Fruit fly (Drosophila melanogaster) whole organism, embryonic: ENCODE results near the gene mRpL55.
A peak's percentile ranks its signal among the peaks of the same experiment; 100 is the strongest.

Experiments
- CG10209 ChIP-seq: fragments of 200-800 bp; sonication (Bioruptor generic); optimal IDR thresholded peaks from 3 replicates; lab custom pipeline; 2017; ENCODE audit warnings: missing biosample characterization, mild to moderate bottlenecking, missing genetic modification characterization, missing genetic modification reagents
- CG10565 ChIP-seq: fragments of 200-800 bp; sonication (Bioruptor generic); optimal IDR thresholded peaks from 3 replicates; lab custom pipeline; 2016; ENCODE audit warnings: missing biosample characterization, mild to moderate bottlenecking, missing genetic modification characterization
- CG10979 ChIP-seq: fragments of 200-800 bp; sonication (Bioruptor generic); optimal IDR thresholded peaks from 2 replicates; lab custom pipeline; 2018; ENCODE audit warnings: missing biosample characterization, mild to moderate bottlenecking, missing genetic modification characterization, moderate library complexity
- CG12659 ChIP-seq: fragments of 200-800 bp; sonication (Bioruptor generic); optimal IDR thresholded peaks from 3 replicates; lab custom pipeline; 2017; ENCODE audit warnings: mild to moderate bottlenecking, missing biosample characterization, missing genetic modification reagents, missing genetic modification characterization
- CG12744 ChIP-seq: fragments of 200-800 bp; sonication (Bioruptor generic); optimal IDR thresholded peaks from 2 replicates; lab custom pipeline; 2016; ENCODE audit warnings: missing biosample characterization, missing genetic modification characterization
- CG12769 ChIP-seq: fragments of 200-800 bp; sonication (Bioruptor generic); optimal IDR thresholded peaks from 2 replicates; lab custom pipeline; 2019; ENCODE audit warnings: missing biosample characterization, mild to moderate bottlenecking, missing genetic modification characterization, moderate library complexity
- CG13287 ChIP-seq: fragments of 200-800 bp; sonication (Bioruptor generic); IDR thresholded peaks from 2 replicates; pipeline ENCODE4 v1.3.6; 2022; ENCODE audit warnings: missing biosample characterization, missing genetic modification characterization; ENCODE audit not compliant: partially characterized antibody
- CG1529 ChIP-seq: fragments of 200-800 bp; sonication (Bioruptor generic); optimal IDR thresholded peaks from 3 replicates; lab custom pipeline; 2018; ENCODE audit warnings: missing biosample characterization, missing genetic modification characterization
- CG2199 ChIP-seq: fragments of 200-800 bp; sonication (Bioruptor generic); IDR thresholded peaks from 3 replicates; pipeline ENCODE4 v1.3.6; 2022; ENCODE audit warnings: missing biosample characterization, missing genetic modification characterization
- CG2712 ChIP-seq: fragments of 200-800 bp; optimal IDR thresholded peaks from 3 replicates; lab custom pipeline; 2019; ENCODE audit warnings: missing biosample characterization, mild to moderate bottlenecking, missing genetic modification characterization, moderate library complexity
- CG3847 ChIP-seq: fragments of 200-800 bp; sonication (Bioruptor generic); IDR thresholded peaks from 2 replicates; pipeline ENCODE4 v1.3.6; 2022; ENCODE audit warnings: missing biosample characterization, missing genetic modification characterization
- CG4360 ChIP-seq: fragments of 200-800 bp; sonication (Bioruptor generic); IDR thresholded peaks from 2 replicates; pipeline ENCODE4 v1.3.6; 2022; ENCODE audit warnings: missing biosample characterization, missing genetic modification characterization
- CG43689 ChIP-seq: fragments of 200-800 bp; sonication (Bioruptor generic); IDR thresholded peaks from 2 replicates; pipeline ENCODE4 v1.3.6; 2022; ENCODE audit warnings: missing biosample characterization, missing genetic modification characterization
- CG7556 ChIP-seq: fragments of 200-800 bp; sonication (Bioruptor generic); optimal IDR thresholded peaks from 2 replicates; lab custom pipeline; 2017; ENCODE audit warnings: missing biosample characterization, mild to moderate bottlenecking, missing genetic modification characterization
- CTCF ChIP-seq: fragments of 200-800 bp; sonication (Bioruptor generic); optimal IDR thresholded peaks from 2 replicates; lab custom pipeline; 2017; ENCODE audit warnings: missing biosample characterization, mild to moderate bottlenecking, missing genetic modification characterization, moderate library complexity
- Dbx ChIP-seq: fragments of 200-800 bp; sonication (Bioruptor generic); IDR thresholded peaks from 3 replicates; pipeline ENCODE4 v1.3.6; 2022; ENCODE audit warnings: missing biosample characterization, missing genetic modification characterization
- Drgx ChIP-seq: fragments of 200-800 bp; sonication (Bioruptor generic); IDR thresholded peaks from 2 replicates; pipeline ENCODE4 v1.3.6; 2022; ENCODE audit warnings: missing biosample characterization, missing genetic modification characterization
- Eip74EF ChIP-seq, 2 experiments: fragments of 200-800 bp in 1 of 2; fragments of >200 bp in 1 of 2; sonication (Bioruptor generic) in 1 of 2; optimal IDR thresholded peaks; 2 replicates each; lab custom pipeline; 2017 to 2019; ENCODE audit warnings: missing biosample characterization in 2 of 2, missing genetic modification characterization in 2 of 2, mild to moderate bottlenecking in 1 of 2, moderate library complexity in 1 of 2
- HLH54F ChIP-seq: fragments of 200-800 bp; sonication (Bioruptor generic); optimal IDR thresholded peaks from 3 replicates; lab custom pipeline; 2016; ENCODE audit warnings: missing biosample characterization, missing genetic modification characterization
- Hr39 ChIP-seq: fragments of >200 bp; optimal IDR thresholded peaks from 2 replicates; lab custom pipeline; 2017
- Hr51 ChIP-seq, 2 experiments: fragments of 200-800 bp; sonication (Bioruptor generic); optimal IDR thresholded peaks; 2 replicates in 1 of 2; 3 replicates in 1 of 2; lab custom pipeline; 2016 to 2018; ENCODE audit warnings: missing biosample characterization in 2 of 2, missing genetic modification characterization in 2 of 2, mild to moderate bottlenecking in 1 of 2, moderate library complexity in 1 of 2
- Kr ChIP-seq: fragments of 200-800 bp; sonication (Bioruptor generic); optimal IDR thresholded peaks from 2 replicates; lab custom pipeline; 2017; ENCODE audit warnings: missing biosample characterization, mild to moderate bottlenecking, missing genetic modification characterization
- Oli ChIP-seq: fragments of 200-800 bp; sonication (Bioruptor generic); optimal IDR thresholded peaks from 2 replicates; lab custom pipeline; 2018; ENCODE audit warnings: missing biosample characterization, mild to moderate bottlenecking, missing genetic modification characterization, moderate library complexity
- Rx ChIP-seq: fragments of 200-800 bp; sonication (Bioruptor generic); IDR thresholded peaks from 2 replicates; pipeline ENCODE4 v1.3.6; 2022; ENCODE audit warnings: missing biosample characterization, missing genetic modification characterization
- Tbp ChIP-seq: fragments of >200 bp; optimal IDR thresholded peaks from 2 replicates; lab custom pipeline; 2018; ENCODE audit warnings: missing biosample characterization, missing genetic modification characterization
- YL-1 ChIP-seq: fragments of 200-800 bp; sonication (Bioruptor generic); optimal IDR thresholded peaks from 3 replicates; lab custom pipeline; 2017; ENCODE audit warnings: missing biosample characterization, mild to moderate bottlenecking, missing genetic modification characterization
- amos ChIP-seq: fragments of 200-800 bp; sonication (Bioruptor generic); IDR thresholded peaks from 2 replicates; pipeline ENCODE4 v1.3.6; 2022; ENCODE audit warnings: missing biosample characterization, missing genetic modification characterization; ENCODE audit not compliant: partially characterized antibody
- chinmo ChIP-seq: fragments of 200-800 bp; sonication (Bioruptor generic); IDR thresholded peaks from 4 replicates; pipeline ENCODE4 v1.3.6; 2022; ENCODE audit warnings: missing biosample characterization, missing genetic modification characterization; ENCODE audit not compliant: partially characterized antibody
- crol ChIP-seq: fragments of 200-800 bp; sonication (Bioruptor generic); IDR thresholded peaks from 2 replicates; pipeline ENCODE4 v1.3.6; 2022; ENCODE audit warnings: missing biosample characterization, missing genetic modification characterization
- ewg ChIP-seq: fragments of 200-800 bp; sonication (Bioruptor generic); optimal IDR thresholded peaks from 3 replicates; lab custom pipeline; 2017; ENCODE audit warnings: mild to moderate bottlenecking, missing biosample characterization, missing genetic modification reagents, missing genetic modification characterization
- fd3F ChIP-seq: fragments of 200-800 bp; sonication (Bioruptor generic); optimal IDR thresholded peaks from 2 replicates; lab custom pipeline; 2018; ENCODE audit warnings: missing biosample characterization, mild to moderate bottlenecking, missing genetic modification characterization, moderate library complexity
- her ChIP-seq: fragments of 200-800 bp; sonication (Bioruptor generic); optimal IDR thresholded peaks from 2 replicates; lab custom pipeline; 2016; ENCODE audit warnings: missing biosample characterization, missing genetic modification characterization
- lab ChIP-seq: fragments of 200-800 bp; sonication (Bioruptor generic); optimal IDR thresholded peaks from 3 replicates; lab custom pipeline; 2017; ENCODE audit warnings: missing biosample characterization, missing genetic modification characterization, mild to moderate bottlenecking, moderate library complexity, missing genetic modification reagents
- lov ChIP-seq, 2 experiments: fragments of 200-800 bp in 1 of 2; fragments of >200 bp in 1 of 2; sonication (Bioruptor generic) in 1 of 2; IDR thresholded peaks in 1 of 2; optimal IDR thresholded peaks in 1 of 2; 2 replicates in 1 of 2; 3 replicates in 1 of 2; pipeline versions ENCODE4 v1.3.6 to Lab custom; 2017 to 2022; ENCODE audit warnings: missing biosample characterization in 1 of 2, missing genetic modification characterization in 1 of 2
- mld ChIP-seq: fragments of 200-800 bp; sonication (Bioruptor generic); IDR thresholded peaks from 3 replicates; pipeline ENCODE4 v1.3.6; 2022; ENCODE audit warnings: missing biosample characterization, missing genetic modification characterization; ENCODE audit not compliant: partially characterized antibody
- nom ChIP-seq: fragments of 200-800 bp; sonication (Bioruptor generic); optimal IDR thresholded peaks from 2 replicates; lab custom pipeline; 2017; ENCODE audit warnings: missing biosample characterization, missing genetic modification characterization, mild to moderate bottlenecking, moderate library complexity, missing genetic modification reagents
- oc ChIP-seq: fragments of 200-800 bp; sonication (Bioruptor generic); optimal IDR thresholded peaks from 2 replicates; lab custom pipeline; 2018; ENCODE audit warnings: missing biosample characterization, mild to moderate bottlenecking, missing genetic modification characterization, moderate library complexity
- onecut ChIP-seq: fragments of 200-800 bp; sonication (Bioruptor generic); IDR thresholded peaks from 2 replicates; pipeline ENCODE4 v1.3.6; 2022; ENCODE audit warnings: missing biosample characterization, missing genetic modification characterization
- pan ChIP-seq, 4 experiments: fragments of >200 bp in 3 of 4; fragments of 200-800 bp in 1 of 4; sonication (Bioruptor generic) in 1 of 4; optimal IDR thresholded peaks in 3 of 4; IDR thresholded peaks in 1 of 4; 2 replicates each; pipeline versions ENCODE4 v1.3.6 to Lab custom; 2017 to 2022; ENCODE audit warnings: missing biosample characterization in 2 of 4, missing genetic modification characterization in 2 of 4, mixed read lengths in 1 of 4
- pb ChIP-seq: fragments of 200-800 bp; sonication (Bioruptor generic); optimal IDR thresholded peaks from 3 replicates; lab custom pipeline; 2016; ENCODE audit warnings: missing biosample characterization, missing genetic modification characterization
- psq ChIP-seq: fragments of 200-800 bp; sonication (Bioruptor generic); optimal IDR thresholded peaks from 2 replicates; lab custom pipeline; 2017; ENCODE audit warnings: missing biosample characterization, missing genetic modification characterization
- sd ChIP-seq: fragments of 200-800 bp; sonication (Bioruptor generic); optimal IDR thresholded peaks from 3 replicates; lab custom pipeline; 2018; ENCODE audit warnings: missing biosample characterization, mild to moderate bottlenecking, missing genetic modification characterization, moderate library complexity
- sob ChIP-seq: fragments of 200-800 bp; sonication (Bioruptor generic); IDR thresholded peaks from 2 replicates; pipeline ENCODE4 v1.3.6; 2022; ENCODE audit warnings: missing biosample characterization, missing genetic modification characterization
- twi ChIP-seq: fragments of 200-800 bp; optimal IDR thresholded peaks from 2 replicates; lab custom pipeline; 2019; ENCODE audit warnings: missing biosample characterization, mild to moderate bottlenecking, missing genetic modification characterization, moderate library complexity
- vvl ChIP-seq: fragments of 200-800 bp; sonication (Bioruptor generic); IDR thresholded peaks from 2 replicates; pipeline ENCODE4 v1.3.6; 2022; ENCODE audit warnings: missing biosample characterization, missing genetic modification characterization

Gene mRpL55

DNA sequence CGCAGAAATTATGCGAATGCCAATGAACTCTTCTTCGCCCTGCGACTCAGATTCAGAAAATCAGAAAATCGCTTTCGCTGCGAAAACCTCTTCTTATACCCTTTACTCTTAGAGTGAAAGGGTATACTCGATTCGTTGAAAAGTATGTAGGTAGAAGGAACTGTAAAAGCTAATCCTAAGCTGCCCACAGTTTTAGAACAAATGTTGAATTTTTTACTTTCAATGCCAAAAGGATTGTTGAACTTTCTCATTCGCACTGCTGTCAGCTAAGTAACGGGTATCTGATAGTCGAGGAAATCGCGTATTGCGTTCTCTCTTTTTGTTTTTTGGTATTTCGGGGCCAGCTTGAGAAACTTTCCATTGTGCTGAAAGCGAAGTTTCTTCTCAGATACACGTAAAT is 19.1 kb upstream of the mRpL55 start (continued):
- TF ChIP-seq psq (GFP tag; lab: Kevin White, UChicago) (no peak), mld (GFP tag; lab: Robert Waterston, UW) (no peak), CG4360 (no peak), amos (no peak), CG10209 (GFP tag; lab: Kevin White, UChicago) (peak; percentile 16), CG7556 (GFP tag; lab: Kevin White, UChicago) (peak; percentile 3), HLH54F (GFP tag; lab: Kevin White, UChicago) (no peak), lov (optimal IDR thresholded peaks at IDR 0.05; lab: Kevin White, UChicago) (no peak), lov (GFP tag; IDR thresholded peaks at IDR 0.05; lab: Robert Waterston, UW) (no peak), Oli (tag; lab: Kevin White, UChicago) (peak; percentile 61)
- TF ChIP-seq, all 482 proteins: peak for 126

DNA sequence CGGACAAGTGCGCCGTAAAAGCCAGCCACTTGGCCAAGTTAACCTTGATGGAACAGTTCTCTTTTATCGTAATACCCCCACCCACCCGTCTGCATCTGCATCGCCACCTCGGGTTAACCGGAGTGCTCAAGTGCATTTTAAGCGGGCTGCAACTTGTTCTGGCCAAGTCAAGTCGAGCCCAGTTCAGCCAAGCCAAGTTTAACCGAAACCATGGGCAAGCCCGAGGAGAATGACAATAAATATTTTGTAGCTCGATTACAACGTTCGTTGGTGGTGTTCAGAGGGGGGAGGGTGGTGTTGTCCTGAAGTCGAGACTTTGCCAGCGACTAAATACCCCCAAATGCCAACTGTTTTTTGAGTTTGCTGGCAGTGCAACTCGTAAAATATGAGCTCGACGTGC is 17.7 kb upstream of the mRpL55 start:
- peak; percentile 4 for TF ChIP-seq nom (GFP tag; lab: Kevin White, UChicago)
- TF ChIP-seq CG13287 (GFP tag; lab: Robert Waterston, UW): no peak
- TF ChIP-seq CG2199 (GFP tag; lab: Robert Waterston, UW): no peak

- peak; percentile 79 for TF ChIP-seq CG12769 (tag; lab: Kevin White, UChicago)
- TF ChIP-seq Hr39 (lab: Kevin White, UChicago): peak; percentile 38
- peak; percentile 63 for TF ChIP-seq sd (tag; lab: Kevin White, UChicago)
- TF ChIP-seq chinmo (GFP tag; lab: Robert Waterston, UW): peak; percentile 62; the same call in 1 of the 4 replicates
- TF ChIP-seq Eip74EF (GFP tag; optimal IDR thresholded peaks at IDR 0.05; lab: Kevin White, UChicago): peak in 1 of 2 experiments; percentile 54
- TF ChIP-seq oc (tag; lab: Kevin White, UChicago): peak; percentile 64
- TF ChIP-seq CG43689: no peak
- TF ChIP-seq lab (GFP tag; lab: Kevin White, UChicago): no peak
- TF ChIP-seq vvl (GFP tag; lab: Robert Waterston, UW): peak; percentile 90
- TF ChIP-seq onecut (GFP tag; lab: Robert Waterston, UW): no peak
- TF ChIP-seq crol (GFP tag; lab: Robert Waterston, UW): 0 out of 2 replicates have a peak, but pooled peaks have one; percentile 13
- TF ChIP-seq, all 482 proteins: peak for 8
Observed at dm6 chr3R:19111159-19111558, 16.5 kb upstream of the mRpL55 start.

- TF ChIP-seq Dbx (GFP tag; lab: Robert Waterston, UW) (no peak), CG3847 (no peak), CTCF (GFP tag; lab: Kevin White, UChicago) (no peak), CG10565 (GFP tag; lab: Kevin White, UChicago) (no peak), CG12744 (GFP tag; lab: Kevin White, UChicago) (no peak), CG12659 (GFP tag; lab: Kevin White, UChicago) (no peak), pan (optimal IDR thresholded peaks at IDR 0.05; lab: Kevin White, UChicago) (no peak), pan (GFP tag; optimal IDR thresholded peaks at IDR 0.05 in 1 of 2, IDR thresholded peaks at IDR 0.05 in 1 of 2) (no peak), Drgx (GFP tag; lab: Robert Waterston, UW) (0 out of 2 replicates have a peak, but pooled peaks have one; percentile 16), Tbp (GFP tag; lab: Kevin White, UChicago) (no peak), ewg (GFP tag; lab: Kevin White, UChicago) (no peak), fd3F (GFP tag; lab: Kevin White, UChicago) (no peak), twi (peak; percentile 47), YL-1 (GFP tag; lab: Kevin White, UChicago) (no peak), sob (GFP tag; lab: Robert Waterston, UW) (no peak), Hr51 (GFP tag; optimal IDR thresholded peaks at IDR 0.05; lab: Kevin White, UChicago) (no peak), pb (GFP tag; lab: Kevin White, UChicago) (no peak), Kr (no peak), her (no peak), CG7556 (GFP tag; lab: Kevin White, UChicago) (no peak), Rx (GFP tag; lab: Robert Waterston, UW) (no peak), CG1529 (GFP tag; lab: Kevin White, UChicago) (no peak), CG2712 (tag; lab: Kevin White, UChicago) (peak; percentile 60), amos (no peak), CG10979 (tag; lab: Kevin White, UChicago) (peak; percentile 60)
Observed at dm6 chr3R:19108126-19108525, 13.4 kb upstream of the mRpL55 start.
